Worm (Caenorhabditis elegans) whole organism, early embryonic: ENCODE measurements around the gene nhr-253.

ENCODE experiments used
- F13C5.2 ChIP-seq: sonication (generic microtip); optimal IDR thresholded peaks from 2 replicates; lab custom pipeline; 2017; ENCODE audit warnings: mild to moderate bottlenecking, missing genetic modification characterization, inconsistent platforms, missing compliant biosample characterization
- ama-1 ChIP-seq: fragments of 150-350 bp; optimal IDR thresholded peaks from 2 replicates; lab custom pipeline; 2014
- ceh-13 ChIP-seq: fragments of 200-800 bp; sonication (Bioruptor generic); optimal IDR thresholded peaks from 2 replicates; lab custom pipeline; 2018; ENCODE audit warnings: mild to moderate bottlenecking, missing genetic modification characterization, missing compliant biosample characterization
- ceh-36 ChIP-seq: sonication (generic microtip); optimal IDR thresholded peaks from 2 replicates; lab custom pipeline; 2016; ENCODE audit warnings: missing genetic modification characterization, inconsistent platforms, missing compliant biosample characterization
- flt-1 ChIP-seq: fragments of 200-800 bp; sonication (Bioruptor generic); IDR thresholded peaks from 2 replicates; pipeline ENCODE4 v1.3.6; 2022; ENCODE audit warnings: missing genetic modification characterization, missing compliant biosample characterization
- hmg-4 ChIP-seq: fragments of 200-800 bp; sonication (Bioruptor generic); optimal IDR thresholded peaks from 2 replicates; lab custom pipeline; 2018; ENCODE audit warnings: mild to moderate bottlenecking, missing genetic modification characterization, missing compliant biosample characterization
- pes-1 ChIP-seq: fragments of 200-800 bp; sonication (Bioruptor generic); IDR thresholded peaks from 2 replicates; pipeline ENCODE4 v1.3.6; 2022; ENCODE audit warnings: missing genetic modification reagents, missing genetic modification characterization, missing compliant biosample characterization
- scrt-1 ChIP-seq: fragments of 200-800 bp; sonication (Bioruptor generic); IDR thresholded peaks from 2 replicates; pipeline ENCODE4 v1.3.6; 2022; ENCODE audit warnings: missing genetic modification characterization, missing compliant biosample characterization
- sea-1 ChIP-seq: fragments of 200-800 bp; sonication (Bioruptor generic); conservative IDR thresholded peaks from 2 replicates; pipeline ENCODE4 v1.3.6; 2022; ENCODE audit warnings: missing genetic modification characterization, missing compliant biosample characterization

ce11 chrV:399721-400120 is 3.3 kb downstream of the nhr-253 start, which contains the start of gene scl-27:
- TF ChIP-seq ama-1 (lab: Kevin White, UChicago) (no peak), pes-1 (no peak), ceh-13 (GFP tag; lab: Kevin White, UChicago) (no peak), ceh-36 (tag; lab: Kevin White, UChicago) (no peak), hmg-4 (GFP tag; lab: Kevin White, UChicago) (no peak), sea-1 (GFP tag; lab: Robert Waterston, UW) (no peak), flt-1 (GFP tag; lab: Robert Waterston, UW) (no peak), F13C5.2 (no peak), scrt-1 (GFP tag; lab: Robert Waterston, UW) (no peak)
